Worm (Caenorhabditis elegans): ENCODE results near the gene Y70G10A.4.
A peak's percentile ranks its signal among the peaks of the same experiment; 100 is the strongest.

The Y70G10A.4 gene

ce11 chrIII:10270778-10271307 lies 48.9 kb downstream of the Y70G10A.4 start, which contains the start of gene cnk-1:
cnk-1 (plus strand) TSS chrIII:10271257.
- TF ChIP-seq ztf-23 (GFP tag; IDR thresholded peaks at IDR 0.05): peak; percentile 91
- TF ChIP-seq ref-1 (GFP tag; conservative IDR thresholded peaks at IDR 0.05): peak; percentile 54; the same call in 1 of the 2 replicates
- TF ChIP-seq cog-1 (tag; optimal IDR thresholded peaks at IDR 0.05): no peak
- TF ChIP-seq T22C8.4 (GFP tag; IDR thresholded peaks at IDR 0.05): peak; percentile 21; the same call in 1 of the 2 replicates
- TF ChIP-seq tab-1 (GFP tag; IDR thresholded peaks at IDR 0.05): 0 out of 2 replicates have a peak, but pooled peaks have one; percentile 19
- TF ChIP-seq klf-2 (GFP tag; conservative IDR thresholded peaks at IDR 0.05): peak; percentile 86
- TF ChIP-seq flt-1 (GFP tag; IDR thresholded peaks at IDR 0.05): peak; percentile 85
- no peak for TF ChIP-seq med-1 (GFP tag; optimal IDR thresholded peaks at IDR 0.05; ENCODE audit: insufficient read depth)
- peak; percentile 15; the same call in 1 of the 2 replicates for TF ChIP-seq ztf-29 (GFP tag; IDR thresholded peaks at IDR 0.05)

DNA sequence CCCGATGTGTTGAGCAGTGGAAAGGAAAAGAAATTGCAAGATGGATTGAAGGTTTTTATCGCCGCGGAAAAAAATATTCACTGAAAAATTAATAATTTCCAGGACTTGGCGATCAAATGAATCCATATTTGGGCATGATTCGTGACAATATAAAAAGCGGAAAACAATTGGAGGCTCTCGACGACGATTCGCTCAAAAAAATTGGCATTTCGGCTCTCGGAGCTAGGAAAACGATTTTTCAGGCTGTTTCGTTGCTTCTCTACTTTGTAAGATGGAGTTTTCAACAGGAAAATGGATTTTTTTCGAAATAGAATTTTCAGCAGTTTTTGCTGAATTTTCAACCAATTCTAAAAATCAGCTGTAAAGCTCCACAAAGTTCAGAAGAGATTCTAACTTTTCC lies 49.8 kb downstream of the Y70G10A.4 start:
- no peak for TF ChIP-seq T22C8.4 (GFP tag; IDR thresholded peaks at IDR 0.05)

Data from whole organism, midembryonic.